Fruit fly (Drosophila melanogaster): ENCODE measurements around the gene Brd7-9.

DNA sequence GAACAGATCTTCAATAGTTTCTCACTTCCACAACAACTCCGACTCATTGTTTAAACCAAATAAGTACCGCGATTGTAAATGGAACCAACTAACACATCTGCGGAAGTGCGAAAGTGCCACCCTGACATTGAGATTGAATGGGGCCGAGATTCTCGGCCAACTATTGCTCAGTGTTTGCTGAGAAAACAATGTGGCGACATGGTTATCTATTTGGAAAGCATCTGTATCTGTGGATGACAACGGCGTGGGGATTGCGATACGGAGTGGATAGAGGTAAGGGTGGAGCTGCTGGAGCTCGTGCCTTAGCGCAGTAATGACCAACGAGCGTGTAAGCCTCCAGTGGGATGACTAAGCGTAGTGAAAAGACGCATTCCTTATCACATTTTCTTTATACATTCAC lies 7.4 kb upstream of the Brd7-9 start:
- TF ChIP-seq CTCF (optimal IDR thresholded peaks at IDR 0.05) (no peak), CG8478 (optimal IDR thresholded peaks at IDR 0.05) (no peak)
